Worm (Caenorhabditis elegans) whole organism, L4 larva: ENCODE data around the gene ZK180.8.
A peak's percentile ranks its signal among the peaks of the same experiment; 100 is the strongest.

Source experiments
- D1046.2 ChIP-seq: fragments of 200-800 bp; sonication (Bioruptor generic); IDR thresholded peaks from 2 replicates; pipeline ENCODE4 v1.3.6; 2022; ENCODE audit warnings: missing genetic modification characterization, missing compliant biosample characterization
- F26F4.8 ChIP-seq: fragments of 200-800 bp; sonication (Bioruptor generic); conservative IDR thresholded peaks from 2 replicates; pipeline ENCODE4 v1.3.6; 2022; ENCODE audit warnings: missing genetic modification characterization, missing compliant biosample characterization
- F49E8.2 ChIP-seq: sonication (generic microtip); optimal IDR thresholded peaks from 2 replicates; lab custom pipeline; 2016; ENCODE audit warnings: missing compliant biosample characterization, mild to moderate bottlenecking, missing genetic modification characterization, borderline replicate concordance
- Y5F2A.4 ChIP-seq: fragments of 200-800 bp; sonication (Bioruptor generic); optimal IDR thresholded peaks from 2 replicates; lab custom pipeline; 2018; ENCODE audit warnings: mild to moderate bottlenecking, missing genetic modification characterization, missing compliant biosample characterization
- ZK546.5 ChIP-seq, 2 experiments: sonication (generic microtip); optimal IDR thresholded peaks; 2 replicates each; lab custom pipeline; 2017; ENCODE audit warnings: missing biosample characterization in 2 of 2, missing genetic modification characterization in 2 of 2
- aly-2 ChIP-seq: sonication (generic microtip); optimal IDR thresholded peaks from 2 replicates; lab custom pipeline; 2018; ENCODE audit warnings: missing biosample characterization, missing genetic modification characterization
- ama-1 ChIP-seq: fragments of 150-350 bp; optimal IDR thresholded peaks from 2 replicates; lab custom pipeline; 2014; ENCODE audit warnings: inconsistent platforms, mixed read lengths
- attf-4 ChIP-seq: sonication (generic microtip); optimal IDR thresholded peaks from 3 replicates; lab custom pipeline; 2017; ENCODE audit warnings: missing biosample characterization, missing genetic modification characterization
- ceh-20 ChIP-seq: fragments of 200-800 bp; sonication (Bioruptor generic); IDR thresholded peaks from 2 replicates; pipeline ENCODE4 v1.3.6; 2022; ENCODE audit warnings: missing genetic modification reagents, missing genetic modification characterization, missing compliant biosample characterization
- ceh-28 ChIP-seq: fragments of 150-350 bp; optimal IDR thresholded peaks from 2 replicates; lab custom pipeline; 2014; ENCODE audit warnings: missing biosample characterization, missing genetic modification reagents, missing genetic modification characterization
- ceh-62 ChIP-seq: sonication (generic microtip); optimal IDR thresholded peaks from 2 replicates; lab custom pipeline; 2017; ENCODE audit warnings: missing biosample characterization, missing genetic modification characterization
- ceh-82 ChIP-seq: sonication (generic microtip); optimal IDR thresholded peaks from 2 replicates; lab custom pipeline; 2017; ENCODE audit warnings: missing biosample characterization, missing genetic modification characterization
- ces-1 ChIP-seq: fragments of 150-350 bp; sonication (generic microtip); optimal IDR thresholded peaks from 4 replicates; lab custom pipeline; 2014; ENCODE audit warnings: missing biosample characterization, missing genetic modification reagents, missing genetic modification characterization
- ctbp-1 ChIP-seq: fragments of 200-800 bp; sonication (Bioruptor generic); IDR thresholded peaks from 2 replicates; pipeline ENCODE4 v1.3.6; 2022; ENCODE audit warnings: missing genetic modification reagents, missing genetic modification characterization, missing compliant biosample characterization
- daf-12 ChIP-seq: fragments of 150-350 bp; optimal IDR thresholded peaks from 2 replicates; lab custom pipeline; 2014; ENCODE audit warnings: missing biosample characterization, missing genetic modification reagents, missing genetic modification characterization
- daf-16 ChIP-seq, 3 experiments: sonication (generic microtip); optimal IDR thresholded peaks; 2 replicates each; lab custom pipeline; 2016 to 2017; ENCODE audit warnings: missing genetic modification characterization in 3 of 3, missing genetic modification reagents in 3 of 3, mild to moderate bottlenecking in 2 of 3, missing compliant biosample characterization in 2 of 3, missing biosample characterization in 1 of 3, moderate library complexity in 1 of 3
- daf-8 ChIP-seq: fragments of 200-800 bp; sonication (Bioruptor generic); IDR thresholded peaks from 2 replicates; pipeline ENCODE4 v1.3.6; 2022; ENCODE audit warnings: missing genetic modification characterization, missing compliant biosample characterization
- dmd-6 ChIP-seq: fragments of 200-800 bp; sonication (Bioruptor generic); IDR thresholded peaks from 2 replicates; pipeline ENCODE4 v1.3.6; 2022; ENCODE audit warnings: missing genetic modification reagents, missing genetic modification characterization, missing compliant biosample characterization
- duxl-1 ChIP-seq: sonication (generic microtip); optimal IDR thresholded peaks from 2 replicates; lab custom pipeline; 2016; ENCODE audit warnings: mild to moderate bottlenecking, missing genetic modification characterization, moderate library complexity, missing compliant biosample characterization; ENCODE audit not compliant: poor library complexity
- egl-43 ChIP-seq: fragments of 200-800 bp; sonication (Bioruptor generic); IDR thresholded peaks from 2 replicates; pipeline ENCODE4 v1.3.6; 2022; ENCODE audit warnings: missing genetic modification reagents, missing genetic modification characterization, missing compliant biosample characterization
- fkh-10 ChIP-seq: fragments of 150-350 bp; optimal IDR thresholded peaks from 2 replicates; lab custom pipeline; 2014; ENCODE audit warnings: missing biosample characterization, missing genetic modification reagents, missing genetic modification characterization
- gei-8 ChIP-seq: fragments of 200-800 bp; sonication (Bioruptor generic); optimal IDR thresholded peaks from 2 replicates; lab custom pipeline; 2018; ENCODE audit warnings: mild to moderate bottlenecking, missing genetic modification characterization, missing compliant biosample characterization
- hlh-30 ChIP-seq: sonication (generic microtip); optimal IDR thresholded peaks from 2 replicates; lab custom pipeline; 2017; ENCODE audit warnings: antibody characterized with exemption, mild to moderate bottlenecking, missing genetic modification characterization, missing compliant biosample characterization; ENCODE audit not compliant: insufficient read depth
- hmg-1.1 ChIP-seq: fragments of 200-800 bp; sonication (Bioruptor generic); IDR thresholded peaks from 2 replicates; pipeline ENCODE4 v1.3.6; 2022; ENCODE audit warnings: missing genetic modification reagents, missing genetic modification characterization, missing compliant biosample characterization
- jun-1 ChIP-seq: fragments of 150-350 bp; optimal IDR thresholded peaks from 2 replicates; lab custom pipeline; 2014; ENCODE audit warnings: missing biosample characterization, missing genetic modification reagents, missing genetic modification characterization
- lin-15B ChIP-seq: fragments of 150-350 bp; sonication (generic microtip); optimal IDR thresholded peaks from 3 replicates; lab custom pipeline; 2014; ENCODE audit warnings: missing biosample characterization, missing genetic modification characterization
- lin-38 ChIP-seq: fragments of 200-800 bp; sonication (Bioruptor generic); IDR thresholded peaks from 2 replicates; pipeline ENCODE4 v1.3.6; 2022; ENCODE audit warnings: missing genetic modification reagents, missing genetic modification characterization, missing compliant biosample characterization
- lin-39 ChIP-seq: fragments of 150-350 bp; optimal IDR thresholded peaks from 2 replicates; lab custom pipeline; 2014; ENCODE audit warnings: missing biosample characterization, missing genetic modification reagents, missing genetic modification characterization
- madf-5 ChIP-seq, 2 experiments: fragments of 200-800 bp; sonication (Bioruptor generic); IDR thresholded peaks; 2 replicates each; pipeline ENCODE4 v1.3.6; 2022; ENCODE audit warnings: missing compliant biosample characterization in 2 of 2, missing genetic modification characterization in 2 of 2
- madf-9 ChIP-seq: fragments of 200-800 bp; sonication (Bioruptor generic); conservative IDR thresholded peaks from 2 replicates; pipeline ENCODE4 v1.3.6; 2022; ENCODE audit warnings: missing genetic modification reagents, missing genetic modification characterization, missing compliant biosample characterization
- mdt-29 ChIP-seq: fragments of 200-800 bp; sonication (Bioruptor generic); IDR thresholded peaks from 2 replicates; pipeline ENCODE4 v1.3.6; 2022; ENCODE audit warnings: missing genetic modification reagents, missing genetic modification characterization, missing compliant biosample characterization
- mes-2 ChIP-seq: sonication (generic microtip); optimal IDR thresholded peaks from 2 replicates; lab custom pipeline; 2016; ENCODE audit warnings: missing genotype, mild to moderate bottlenecking, missing genetic modification characterization, missing compliant biosample characterization; ENCODE audit not compliant: poor library complexity, severe bottlenecking
- mxl-3 ChIP-seq: fragments of 200-800 bp; sonication (Bioruptor generic); optimal IDR thresholded peaks from 2 replicates; lab custom pipeline; 2018; ENCODE audit warnings: mild to moderate bottlenecking, missing genetic modification characterization, missing compliant biosample characterization
- nhr-102 ChIP-seq: sonication (generic microtip); optimal IDR thresholded peaks from 2 replicates; lab custom pipeline; 2016; ENCODE audit warnings: mild to moderate bottlenecking, missing genetic modification characterization, moderate library complexity, missing compliant biosample characterization
- nhr-11 ChIP-seq: fragments of 150-350 bp; optimal IDR thresholded peaks from 2 replicates; lab custom pipeline; 2014; ENCODE audit warnings: missing biosample characterization, missing genetic modification characterization
- nhr-237 ChIP-seq: sonication (generic microtip); optimal IDR thresholded peaks from 2 replicates; lab custom pipeline; 2017; ENCODE audit warnings: missing biosample characterization, missing genetic modification characterization
- nhr-28 ChIP-seq: fragments of 150-350 bp; optimal IDR thresholded peaks from 2 replicates; lab custom pipeline; 2014; ENCODE audit warnings: missing biosample characterization, missing genetic modification characterization
- nhr-41 ChIP-seq: fragments of 200-800 bp; sonication (Bioruptor generic); IDR thresholded peaks from 2 replicates; pipeline ENCODE4 v1.3.6; 2022; ENCODE audit warnings: missing genetic modification reagents, missing genetic modification characterization, missing compliant biosample characterization
- nhr-42 ChIP-seq: fragments of 200-800 bp; sonication (Bioruptor generic); IDR thresholded peaks from 2 replicates; pipeline ENCODE4 v1.3.6; 2022; ENCODE audit warnings: missing genetic modification characterization, missing compliant biosample characterization
- nhr-48 ChIP-seq: sonication (generic microtip); optimal IDR thresholded peaks from 2 replicates; lab custom pipeline; 2016; ENCODE audit warnings: mild to moderate bottlenecking, missing genetic modification characterization, missing compliant biosample characterization
- nhr-6 ChIP-seq: fragments of 150-350 bp; optimal IDR thresholded peaks from 2 replicates; lab custom pipeline; 2014; ENCODE audit warnings: missing biosample characterization, missing genetic modification characterization
- nhr-76 ChIP-seq: fragments of 150-350 bp; optimal IDR thresholded peaks from 2 replicates; lab custom pipeline; 2014; ENCODE audit warnings: missing biosample characterization, missing genetic modification characterization
- nhr-77 ChIP-seq: fragments of 150-350 bp; optimal IDR thresholded peaks from 2 replicates; lab custom pipeline; 2014; ENCODE audit warnings: missing biosample characterization, missing genetic modification characterization
- skn-1 ChIP-seq: fragments of 150-350 bp; optimal IDR thresholded peaks from 2 replicates; lab custom pipeline; 2014; ENCODE audit warnings: missing biosample characterization, missing genetic modification characterization
- snpc-4 ChIP-seq: fragments of 150-350 bp; optimal IDR thresholded peaks from 2 replicates; lab custom pipeline; 2014; ENCODE audit warnings: missing biosample characterization, missing genetic modification characterization
- spr-1 ChIP-seq: sonication (generic microtip); optimal IDR thresholded peaks from 2 replicates; lab custom pipeline; 2016; ENCODE audit warnings: mild to moderate bottlenecking, missing genetic modification characterization, missing compliant biosample characterization
- spr-3 ChIP-seq: fragments of 200-800 bp; sonication (Bioruptor generic); optimal IDR thresholded peaks from 2 replicates; lab custom pipeline; 2018; ENCODE audit warnings: mild to moderate bottlenecking, missing genetic modification characterization, missing compliant biosample characterization
- unc-39 ChIP-seq: sonication (generic microtip); optimal IDR thresholded peaks from 2 replicates; lab custom pipeline; 2017; ENCODE audit warnings: missing biosample characterization, missing genetic modification characterization
- zfp-2 ChIP-seq: sonication (generic microtip); optimal IDR thresholded peaks from 2 replicates; lab custom pipeline; 2016; ENCODE audit warnings: mild to moderate bottlenecking, missing genetic modification characterization, missing compliant biosample characterization
- zip-2 ChIP-seq: fragments of 150-350 bp; optimal IDR thresholded peaks from 2 replicates; lab custom pipeline; 2014; ENCODE audit warnings: missing biosample characterization, missing genetic modification characterization
- ztf-11 ChIP-seq: fragments of 150-350 bp; optimal IDR thresholded peaks from 2 replicates; lab custom pipeline; 2014; ENCODE audit warnings: missing biosample characterization, missing genetic modification characterization

The ZK180.8 gene

DNA sequence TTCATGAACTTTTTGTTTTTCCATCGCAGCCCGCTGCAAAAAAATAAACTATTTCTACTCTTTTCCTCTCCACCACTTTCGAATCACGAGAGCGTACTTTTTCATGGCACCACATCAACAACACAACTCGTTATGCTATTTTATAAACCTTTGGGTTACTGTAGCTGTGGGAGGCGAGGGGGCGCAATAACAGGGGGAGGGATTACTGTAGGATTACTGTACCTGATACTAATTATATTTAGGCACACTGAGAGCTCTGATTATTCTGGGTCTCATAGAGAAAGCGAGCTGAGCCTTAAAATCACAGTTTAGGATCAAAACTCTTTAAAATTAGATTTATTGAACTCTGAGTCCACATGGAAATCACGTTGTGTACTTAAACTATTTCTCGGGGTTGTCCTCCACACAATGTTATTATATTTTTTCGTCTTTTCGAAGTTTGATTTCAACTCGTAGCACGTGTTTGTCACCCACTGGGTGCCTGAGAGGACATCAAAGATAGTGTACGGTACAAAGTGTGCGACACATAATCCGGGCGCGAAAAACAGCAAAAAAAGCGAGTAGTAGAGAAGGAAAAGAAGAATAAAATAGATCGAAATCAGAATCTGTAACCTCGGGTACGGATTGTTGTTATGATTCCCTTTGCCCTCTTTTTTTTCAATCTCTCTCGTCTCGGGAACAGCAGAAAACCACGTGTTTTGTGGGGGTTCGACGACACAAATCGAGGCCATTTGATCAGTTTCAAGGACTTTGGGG lies 38.9 kb downstream of the ZK180.8 start (continued):
- TF ChIP-seq aly-2, result no peak
- no peak for TF ChIP-seq ceh-20
- no peak for TF ChIP-seq zip-2 (tag; lab: Kevin White, UChicago)
- peak; percentile 17 for TF ChIP-seq nhr-11 (tag; lab: Kevin White, UChicago)
- TF ChIP-seq hlh-30 (tag; lab: Kevin White, UChicago), result peak; percentile 84
- TF ChIP-seq snpc-4 (tag; lab: Kevin White, UChicago), result no peak
- TF ChIP-seq nhr-76 (tag; lab: Kevin White, UChicago), result no peak
- no peak for TF ChIP-seq daf-12 (tag; lab: Kevin White, UChicago)
- no peak for TF ChIP-seq Y5F2A.4 (GFP tag; lab: Kevin White, UChicago)
- TF ChIP-seq jun-1 (tag; lab: Kevin White, UChicago), result no peak
- peak; percentile 38 for TF ChIP-seq dmd-6 (GFP tag; lab: Robert Waterston, UW)
- no peak for TF ChIP-seq madf-9
- TF ChIP-seq spr-1, result no peak
- no peak for TF ChIP-seq nhr-41 (GFP tag; lab: Robert Waterston, UW)
- TF ChIP-seq nhr-237 (tag; lab: Kevin White, UChicago), result no peak
- TF ChIP-seq D1046.2 (GFP tag; lab: Robert Waterston, UW), result no peak
- TF ChIP-seq skn-1 (tag; lab: Kevin White, UChicago), result no peak
- no peak for TF ChIP-seq madf-5 (GFP tag; IDR thresholded peaks at IDR 0.05; lab: Robert Waterston, UW)
- no peak for TF ChIP-seq ceh-62 (tag; lab: Kevin White, UChicago)
- no peak for TF ChIP-seq nhr-6 (tag; lab: Kevin White, UChicago)
- no peak for TF ChIP-seq daf-8 (GFP tag; lab: Robert Waterston, UW)
- no peak for TF ChIP-seq duxl-1 (tag; lab: Kevin White, UChicago)
- TF ChIP-seq ama-1 (lab: Kevin White, UChicago), result peak; percentile 70
- TF ChIP-seq F26F4.8 (GFP tag; lab: Robert Waterston, UW), result no peak
- TF ChIP-seq mxl-3 (GFP tag; lab: Kevin White, UChicago), result peak; percentile 83
- no peak for TF ChIP-seq nhr-77 (tag; lab: Kevin White, UChicago)
- TF ChIP-seq nhr-42 (GFP tag; lab: Robert Waterston, UW), result no peak
- TF ChIP-seq fkh-10 (GFP tag; lab: Kevin White, UChicago), result no peak
- no peak for TF ChIP-seq ceh-82
- no peak for TF ChIP-seq lin-38 (GFP tag; lab: Robert Waterston, UW)
- TF ChIP-seq attf-4, result no peak
- TF ChIP-seq nhr-28, result peak; percentile 69
- no peak for TF ChIP-seq ctbp-1
- peak; percentile 65 for TF ChIP-seq nhr-48 (tag; lab: Kevin White, UChicago)
- no peak for TF ChIP-seq mes-2 (tag; lab: Kevin White, UChicago)
- no peak for TF ChIP-seq zfp-2 (tag; lab: Kevin White, UChicago)
- TF ChIP-seq mdt-29, result peak; percentile 12; the same call in 1 of the 2 replicates
- TF ChIP-seq gei-8 (GFP tag; lab: Kevin White, UChicago), result no peak
- TF ChIP-seq hmg-1.1 (GFP tag; lab: Robert Waterston, UW), result peak; percentile 17; the same call in 1 of the 2 replicates
- TF ChIP-seq lin-39, result no peak
- TF ChIP-seq ZK546.5 (tag; optimal IDR thresholded peaks at IDR 0.05; lab: Kevin White, UChicago), result no peak
- TF ChIP-seq unc-39 (tag; lab: Kevin White, UChicago), result no peak
- TF ChIP-seq egl-43 (GFP tag; lab: Robert Waterston, UW), result no peak; the same call in 1 of the 2 replicates
- no peak for TF ChIP-seq ztf-11 (tag; lab: Kevin White, UChicago)
- peak; percentile 13 for TF ChIP-seq spr-3 (GFP tag; lab: Kevin White, UChicago)
- TF ChIP-seq F49E8.2, result no peak
- TF ChIP-seq lin-15B (tag; lab: Kevin White, UChicago), result no peak
- TF ChIP-seq nhr-102 (tag; lab: Kevin White, UChicago), result no peak
- TF ChIP-seq ces-1 (GFP tag; lab: Kevin White, UChicago), result no peak
- TF ChIP-seq ceh-28, result no peak
- no peak for TF ChIP-seq daf-16 (GFP tag; optimal IDR thresholded peaks at IDR 0.05; lab: Kevin White, UChicago)
- peak; percentile 61 for TF ChIP-seq daf-16 (tag; optimal IDR thresholded peaks at IDR 0.05; lab: Kevin White, UChicago)
